Fruit fly (Drosophila melanogaster) whole organism, wandering third instar larva: ENCODE data around the gene CG12481.

Source experiments
- Abd-B ChIP-seq: fragments of >200 bp; optimal IDR thresholded peaks from 2 replicates; lab custom pipeline; 2017; ENCODE audit warnings: missing biosample characterization, missing genetic modification characterization
- CG9705 ChIP-seq: fragments of 200-800 bp; sonication (Bioruptor generic); optimal IDR thresholded peaks from 2 replicates; lab custom pipeline; 2018; ENCODE audit warnings: missing biosample characterization, mild to moderate bottlenecking, missing genetic modification characterization
- Dfd ChIP-seq: fragments of >200 bp; optimal IDR thresholded peaks from 2 replicates; lab custom pipeline; 2017; ENCODE audit warnings: missing biosample characterization, missing genetic modification characterization
- Hr78 ChIP-seq: fragments of >200 bp; optimal IDR thresholded peaks from 2 replicates; lab custom pipeline; 2017; ENCODE audit warnings: missing biosample characterization, missing genetic modification characterization
- N ChIP-seq: fragments of >200 bp; optimal IDR thresholded peaks from 2 replicates; lab custom pipeline; 2018; ENCODE audit warnings: missing biosample characterization, missing external identifiers, missing genetic modification characterization
- Rel ChIP-seq, 2 experiments: fragments of 200-800 bp; sonication (Bioruptor generic) in 1 of 2; optimal IDR thresholded peaks; 2 replicates in 1 of 2; 3 replicates in 1 of 2; lab custom pipeline; 2016 to 2019; ENCODE audit warnings: mild to moderate bottlenecking in 2 of 2, missing biosample characterization in 2 of 2, missing genetic modification characterization in 2 of 2, moderate library complexity in 1 of 2
- br ChIP-seq: fragments of 200-800 bp; sonication (Bioruptor generic); optimal IDR thresholded peaks from 2 replicates; lab custom pipeline; 2016; ENCODE audit warnings: missing biosample characterization, missing genetic modification characterization
- fru ChIP-seq: fragments of 200-800 bp; sonication (Bioruptor generic); optimal IDR thresholded peaks from 3 replicates; lab custom pipeline; 2016; ENCODE audit warnings: missing biosample characterization, mild to moderate bottlenecking, missing genetic modification characterization
- rgr ChIP-seq: fragments of 200-800 bp; sonication (Bioruptor generic); optimal IDR thresholded peaks from 3 replicates; lab custom pipeline; 2016; ENCODE audit warnings: missing biosample characterization, mild to moderate bottlenecking, missing genetic modification characterization
- sage ChIP-seq: fragments of 200-800 bp; sonication (Bioruptor generic); optimal IDR thresholded peaks from 2 replicates; lab custom pipeline; 2016; ENCODE audit warnings: missing biosample characterization, mild to moderate bottlenecking, missing genetic modification characterization
- tai ChIP-seq: sonication (Bioruptor generic); optimal IDR thresholded peaks from 2 replicates; lab custom pipeline; 2016; ENCODE audit warnings: missing biosample characterization, missing genetic modification characterization

- TF ChIP-seq tai (GFP tag; lab: Kevin White, UChicago) (no peak), N (GFP tag; lab: Kevin White, UChicago) (no peak), fru (GFP tag; lab: Kevin White, UChicago) (no peak), Rel (GFP tag; optimal IDR thresholded peaks at IDR 0.05; lab: Kevin White, UChicago) (no peak), Rel (tag; optimal IDR thresholded peaks at IDR 0.05; lab: Kevin White, UChicago) (no peak), rgr (GFP tag; lab: Kevin White, UChicago) (no peak), br (GFP tag; lab: Kevin White, UChicago) (no peak), Abd-B (GFP tag; lab: Kevin White, UChicago) (no peak), CG9705 (no peak), Dfd (GFP tag; lab: Kevin White, UChicago) (no peak), sage (GFP tag; lab: Kevin White, UChicago) (no peak), Hr78 (GFP tag; lab: Kevin White, UChicago) (no peak)
These were observed 38.6 kb downstream of the CG12481 start, which contains the start of gene CG11674 for dm6 chrX:14225665-14226064.
